Fruit fly (Drosophila melanogaster) whole organism, wandering third instar larva: ENCODE measurements around the gene CG34355.

Source experiments
- Hr78 ChIP-seq: fragments of >200 bp; optimal IDR thresholded peaks from 2 replicates; lab custom pipeline; 2017; ENCODE audit warnings: missing biosample characterization, missing genetic modification characterization
- Myc ChIP-seq: fragments of >200 bp; optimal IDR thresholded peaks from 2 replicates; lab custom pipeline; 2017
- br ChIP-seq: fragments of 200-800 bp; sonication (Bioruptor generic); optimal IDR thresholded peaks from 2 replicates; lab custom pipeline; 2016; ENCODE audit warnings: missing biosample characterization, missing genetic modification characterization
- dsf ChIP-seq: sonication (Bioruptor generic); optimal IDR thresholded peaks from 2 replicates; lab custom pipeline; 2016; ENCODE audit warnings: missing biosample characterization, missing genetic modification characterization, borderline replicate concordance
- fru ChIP-seq: fragments of 200-800 bp; sonication (Bioruptor generic); optimal IDR thresholded peaks from 3 replicates; lab custom pipeline; 2016; ENCODE audit warnings: missing biosample characterization, mild to moderate bottlenecking, missing genetic modification characterization
- jim ChIP-seq: fragments of 175-275, 200-325 bp; sonication (Bioruptor generic); optimal IDR thresholded peaks from 2 replicates; lab custom pipeline; 2016; ENCODE audit warnings: missing biosample characterization, mild to moderate bottlenecking, missing genetic modification characterization
- pan ChIP-seq: fragments of >200 bp; optimal IDR thresholded peaks from 2 replicates; lab custom pipeline; 2017
- tai ChIP-seq: sonication (Bioruptor generic); optimal IDR thresholded peaks from 2 replicates; lab custom pipeline; 2016; ENCODE audit warnings: missing biosample characterization, missing genetic modification characterization

dm6 chr3R:23867825-23868224 lies 64.2 kb downstream of the CG34355 start:
- no peak for TF ChIP-seq tai (GFP tag; lab: Kevin White, UChicago)
- TF ChIP-seq br: no peak
- no peak for TF ChIP-seq fru
- TF ChIP-seq jim: no peak
- no peak for TF ChIP-seq pan (lab: Kevin White, UChicago)
- no peak for TF ChIP-seq Hr78 (GFP tag; lab: Kevin White, UChicago)
- no peak for TF ChIP-seq Myc (lab: Kevin White, UChicago)
- no peak for TF ChIP-seq dsf
